Fruit fly (Drosophila melanogaster): ENCODE measurements around the gene c11.1.

c11.1 gene

DNA sequence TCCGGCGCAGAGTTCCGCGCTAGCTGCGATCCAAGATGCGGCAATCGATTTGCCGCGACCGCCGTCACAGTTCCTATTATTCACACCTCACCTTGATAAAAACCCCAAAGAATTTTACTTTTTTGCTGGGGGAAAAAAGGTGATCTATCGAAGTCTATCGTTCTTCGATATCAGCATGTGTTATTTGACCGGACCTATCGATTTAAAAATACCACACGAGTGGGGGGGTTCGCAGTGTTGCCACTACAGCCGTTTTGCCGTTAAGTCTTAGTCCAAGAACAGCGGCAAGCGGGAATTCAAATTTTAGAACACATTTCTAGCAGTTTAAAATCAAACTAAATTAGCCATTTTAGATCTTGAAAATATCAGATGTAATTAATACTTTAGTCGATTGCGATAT, 50.7 kb downstream of the c11.1 start, which contains the start of gene CG12121 (continued):
- no peak for TF ChIP-seq zfh1 (GFP tag; IDR thresholded peaks at IDR 0.05)
- TF ChIP-seq CG6854 (GFP tag; optimal IDR thresholded peaks at IDR 0.05): no peak
- no peak for TF ChIP-seq CG1529 (GFP tag; optimal IDR thresholded peaks at IDR 0.05)
- no peak for TF ChIP-seq Fer3 (tag; optimal IDR thresholded peaks at IDR 0.05)
- TF ChIP-seq row (GFP tag; IDR thresholded peaks at IDR 0.05): 0 out of 3 replicates have a peak, but pooled peaks have one; percentile 21
- TF ChIP-seq pan (optimal IDR thresholded peaks at IDR 0.05): no peak
- TF ChIP-seq pan (GFP tag; optimal IDR thresholded peaks at IDR 0.05 in 1 of 2, IDR thresholded peaks at IDR 0.05 in 1 of 2): no peak
- no peak for TF ChIP-seq Dad (GFP tag; optimal IDR thresholded peaks at IDR 0.05)
- no peak for TF ChIP-seq CG17328 (GFP tag; IDR thresholded peaks at IDR 0.05)
- no peak for TF ChIP-seq CG6272 (GFP tag; IDR thresholded peaks at IDR 0.05)
- peak; percentile 63 for TF ChIP-seq CG2116 (GFP tag; optimal IDR thresholded peaks at IDR 0.05)
- peak; percentile 77 for TF ChIP-seq MESR4 (GFP tag; optimal IDR thresholded peaks at IDR 0.05)
- no peak for TF ChIP-seq CG7928 (GFP tag; optimal IDR thresholded peaks at IDR 0.05)
- TF ChIP-seq Nf-YA (GFP tag; IDR thresholded peaks at IDR 0.05): no peak
- TF ChIP-seq lmd (GFP tag; IDR thresholded peaks at IDR 0.05): no peak
- no peak for TF ChIP-seq CG11560 (tag; IDR thresholded peaks at IDR 0.05)
- no peak for TF ChIP-seq CTCF (GFP tag; optimal IDR thresholded peaks at IDR 0.05)
- peak; percentile 11 for TF ChIP-seq dm (GFP tag; optimal IDR thresholded peaks at IDR 0.05)
- no peak for TF ChIP-seq CG3726 (GFP tag; IDR thresholded peaks at IDR 0.05)
- no peak for TF ChIP-seq emc (GFP tag; optimal IDR thresholded peaks at IDR 0.05)
- no peak for TF ChIP-seq D19A (tag; optimal IDR thresholded peaks at IDR 0.05)
- no peak for TF ChIP-seq vvl (GFP tag; IDR thresholded peaks at IDR 0.05)
- no peak for TF ChIP-seq TFAM (GFP tag; optimal IDR thresholded peaks at IDR 0.05)
- no peak for TF ChIP-seq CHES-1-like (GFP tag; optimal IDR thresholded peaks at IDR 0.05)
- TF ChIP-seq chm (GFP tag; IDR thresholded peaks at IDR 0.05): no peak
- no peak for TF ChIP-seq CG12942 (GFP tag; optimal IDR thresholded peaks at IDR 0.05)
- TF ChIP-seq CG34376 (GFP tag; optimal IDR thresholded peaks at IDR 0.05): no peak
- no peak for TF ChIP-seq pita (GFP tag; optimal IDR thresholded peaks at IDR 0.05)
- TF ChIP-seq pnt (GFP tag; optimal IDR thresholded peaks at IDR 0.05): no peak
- TF ChIP-seq CG14014 (GFP tag; IDR thresholded peaks at IDR 0.05): no peak
- peak; percentile 52; the same call in 2 of the 3 replicates for TF ChIP-seq knrl (GFP tag; IDR thresholded peaks at IDR 0.05; ENCODE audit: partially characterized antibody)

DNA sequence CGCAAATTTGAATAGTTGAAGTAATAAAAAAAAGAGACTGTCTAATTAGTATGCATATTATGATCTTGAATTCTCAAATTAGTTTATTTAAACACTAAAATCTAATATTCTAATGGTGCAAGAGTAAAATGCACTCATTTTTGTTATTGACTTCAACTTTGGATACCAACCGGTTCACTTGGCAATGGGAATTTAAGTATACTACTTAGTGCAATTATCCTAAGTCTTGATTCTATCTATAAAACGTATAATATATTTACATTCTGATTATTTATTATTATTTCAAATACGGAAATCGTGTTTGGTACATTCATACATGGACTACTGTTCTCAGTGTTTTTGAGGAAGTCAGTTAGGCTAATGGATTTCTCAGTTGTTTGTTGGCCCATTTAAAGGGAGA, 56.1 kb downstream of the c11.1 start, which contains the start of gene Gr8a:
TSS of gene Gr8a (plus strand) at position 301 of the 400 bp plus-strand sequence.
- TF ChIP-seq fd3F (GFP tag; optimal IDR thresholded peaks at IDR 0.05) (no peak), nerfin-2 (GFP tag; IDR thresholded peaks at IDR 0.05; ENCODE audit: partially characterized antibody) (no peak), gce (GFP tag; IDR thresholded peaks at IDR 0.05) (no peak), nom (GFP tag; optimal IDR thresholded peaks at IDR 0.05) (no peak), CG11723 (GFP tag; optimal IDR thresholded peaks at IDR 0.05) (no peak), Tbp (GFP tag; optimal IDR thresholded peaks at IDR 0.05) (no peak), Optix (GFP tag; IDR thresholded peaks at IDR 0.05) (no peak), CG14667 (GFP tag; IDR thresholded peaks at IDR 0.05) (no peak), gro (GFP tag; optimal IDR thresholded peaks at IDR 0.05) (no peak), D (optimal IDR thresholded peaks at IDR 0.05) (no peak), D (GFP tag; optimal IDR thresholded peaks at IDR 0.05) (no peak), CG12071 (GFP tag; optimal IDR thresholded peaks at IDR 0.05) (no peak), eve (GFP tag; optimal IDR thresholded peaks at IDR 0.05) (no peak), CG14050 (GFP tag; IDR thresholded peaks at IDR 0.05) (no peak)

Measured in whole organism, embryonic.